Fruit fly (Drosophila melanogaster) whole organism, embryonic: ENCODE results near the gene CG43999.

Experiments
- Atf-2 ChIP-seq: fragments of 200-800 bp; sonication (Bioruptor generic); optimal IDR thresholded peaks from 2 replicates; lab custom pipeline; 2016; ENCODE audit warnings: missing biosample characterization, missing genetic modification characterization
- CG11504 ChIP-seq: fragments of 200-800 bp; sonication (Bioruptor generic); optimal IDR thresholded peaks from 3 replicates; lab custom pipeline; 2019; ENCODE audit warnings: missing biosample characterization, mild to moderate bottlenecking, missing genetic modification characterization, moderate library complexity
- CG1233 ChIP-seq: fragments of 200-800 bp; sonication (Bioruptor generic); optimal IDR thresholded peaks from 4 replicates; lab custom pipeline; 2018; ENCODE audit warnings: missing biosample characterization, mild to moderate bottlenecking, missing genetic modification characterization
- CG13624 ChIP-seq: fragments of 200-800 bp; sonication (Bioruptor generic); optimal IDR thresholded peaks from 2 replicates; lab custom pipeline; 2016; ENCODE audit warnings: missing biosample characterization, missing genetic modification characterization
- CG13775 ChIP-seq: fragments of 200-800 bp; sonication (Bioruptor generic); optimal IDR thresholded peaks from 3 replicates; lab custom pipeline; 2017; ENCODE audit warnings: missing biosample characterization, mild to moderate bottlenecking, missing genetic modification characterization
- CG14050 ChIP-seq: fragments of 200-800 bp; sonication (Bioruptor generic); IDR thresholded peaks from 3 replicates; pipeline ENCODE4 v1.3.6; 2022; ENCODE audit warnings: missing biosample characterization, missing genetic modification characterization
- CG15011 ChIP-seq: fragments of 200-800 bp; sonication (Bioruptor generic); optimal IDR thresholded peaks from 3 replicates; lab custom pipeline; 2018; ENCODE audit warnings: missing biosample characterization, mild to moderate bottlenecking, missing genetic modification characterization
- CG17385 ChIP-seq: fragments of 200-800 bp; sonication (Bioruptor generic); optimal IDR thresholded peaks from 3 replicates; lab custom pipeline; 2018; ENCODE audit warnings: missing biosample characterization, mild to moderate bottlenecking, missing genetic modification characterization
- CG18262 ChIP-seq: fragments of 200-800 bp; optimal IDR thresholded peaks from 3 replicates; lab custom pipeline; 2019; ENCODE audit warnings: missing biosample characterization, mild to moderate bottlenecking, missing genetic modification characterization, moderate library complexity
- CG18764 ChIP-seq: fragments of 200-800 bp; sonication (Bioruptor generic); optimal IDR thresholded peaks from 3 replicates; lab custom pipeline; 2016; ENCODE audit warnings: missing biosample characterization, missing genetic modification characterization
- CG32772 ChIP-seq: fragments of 200-800 bp; sonication (Bioruptor generic); IDR thresholded peaks from 2 replicates; pipeline ENCODE4 v1.3.6; 2022; ENCODE audit warnings: missing biosample characterization, missing genetic modification characterization
- CG42726 ChIP-seq: fragments of 200-800 bp; sonication (Bioruptor generic); IDR thresholded peaks from 2 replicates; pipeline ENCODE4 v1.3.6; 2022; ENCODE audit warnings: missing biosample characterization, missing genetic modification characterization; ENCODE audit not compliant: partially characterized antibody
- CG4328 ChIP-seq: fragments of 200-800 bp; sonication (Bioruptor generic); optimal IDR thresholded peaks from 3 replicates; lab custom pipeline; 2017; ENCODE audit warnings: missing biosample characterization, missing genetic modification reagents, missing genetic modification characterization
- CG4820 ChIP-seq: fragments of 200-800 bp; sonication (Bioruptor generic); optimal IDR thresholded peaks from 3 replicates; lab custom pipeline; 2016; ENCODE audit warnings: missing biosample characterization, missing genetic modification characterization
- CG5180 ChIP-seq: fragments of 200-800 bp; sonication (Bioruptor generic); optimal IDR thresholded peaks from 3 replicates; lab custom pipeline; 2017; ENCODE audit warnings: missing biosample characterization, missing genetic modification characterization, mild to moderate bottlenecking, moderate library complexity, missing genetic modification reagents
- CG8924 ChIP-seq: fragments of 200-800 bp; optimal IDR thresholded peaks from 3 replicates; lab custom pipeline; 2019; ENCODE audit warnings: missing biosample characterization, mild to moderate bottlenecking, missing genetic modification characterization, moderate library complexity
- CG8944 ChIP-seq: fragments of 200-800 bp; sonication (Bioruptor generic); optimal IDR thresholded peaks from 3 replicates; lab custom pipeline; 2016; ENCODE audit warnings: missing biosample characterization, missing genetic modification characterization
- Gug ChIP-seq: fragments of 200-800 bp; sonication (Bioruptor generic); IDR thresholded peaks from 4 replicates; pipeline ENCODE4 v1.3.6; 2022; ENCODE audit warnings: missing biosample characterization, missing genetic modification characterization
- HmgD ChIP-seq: fragments of 200-800 bp; sonication (Bioruptor generic); optimal IDR thresholded peaks from 3 replicates; lab custom pipeline; 2016; ENCODE audit warnings: missing biosample characterization, missing genetic modification characterization
- Lim3 ChIP-seq: fragments of 200-800 bp; sonication (Bioruptor generic); IDR thresholded peaks from 2 replicates; pipeline ENCODE4 v1.3.6; 2022; ENCODE audit warnings: missing biosample characterization, missing genetic modification characterization
- Mad ChIP-seq: fragments of 200-800 bp; sonication (Bioruptor generic); optimal IDR thresholded peaks from 2 replicates; lab custom pipeline; 2016; ENCODE audit warnings: missing biosample characterization, missing genetic modification characterization
- Opbp ChIP-seq: fragments of 200-800 bp; sonication (Bioruptor generic); IDR thresholded peaks from 3 replicates; pipeline ENCODE4 v1.3.6; 2022; ENCODE audit warnings: missing biosample characterization, missing genetic modification characterization; ENCODE audit not compliant: partially characterized antibody
- Ravus ChIP-seq: fragments of 200-800 bp; sonication (Bioruptor generic); IDR thresholded peaks from 2 replicates; pipeline ENCODE4 v1.3.6; 2022; ENCODE audit warnings: missing biosample characterization, missing genetic modification characterization
- Rfx ChIP-seq: fragments of 200-800 bp; sonication (Bioruptor generic); IDR thresholded peaks from 2 replicates; pipeline ENCODE4 v1.3.6; 2022; ENCODE audit warnings: missing biosample characterization, missing genetic modification characterization
- Scr ChIP-seq: fragments of 200-800 bp; sonication (Bioruptor generic); IDR thresholded peaks from 2 replicates; pipeline ENCODE4 v1.3.6; 2022; ENCODE audit warnings: missing biosample characterization, missing genetic modification characterization; ENCODE audit not compliant: partially characterized antibody
- Sox100B ChIP-seq: fragments of 200-800 bp; sonication (Bioruptor generic); optimal IDR thresholded peaks from 3 replicates; lab custom pipeline; 2018; ENCODE audit warnings: missing biosample characterization, mild to moderate bottlenecking, missing genetic modification characterization
- Usf ChIP-seq: fragments of 200-800 bp; sonication (Bioruptor generic); optimal IDR thresholded peaks from 2 replicates; lab custom pipeline; 2017; ENCODE audit warnings: missing genotype, missing biosample characterization, missing genetic modification characterization
- ac ChIP-seq: fragments of 200-800 bp; sonication (Bioruptor generic); optimal IDR thresholded peaks from 3 replicates; lab custom pipeline; 2017; ENCODE audit warnings: missing biosample characterization, mild to moderate bottlenecking, missing genetic modification characterization
- al ChIP-seq: fragments of 200-800 bp; sonication (Bioruptor generic); IDR thresholded peaks from 2 replicates; pipeline ENCODE4 v1.3.6; 2022; ENCODE audit warnings: missing biosample characterization, missing genetic modification characterization
- ap ChIP-seq: fragments of 200-800 bp; sonication (Bioruptor generic); IDR thresholded peaks from 2 replicates; pipeline ENCODE4 v1.3.6; 2022; ENCODE audit warnings: missing biosample characterization, missing genetic modification characterization
- ara ChIP-seq: fragments of 200-800 bp; sonication (Bioruptor generic); IDR thresholded peaks from 2 replicates; pipeline ENCODE4 v1.3.6; 2022; ENCODE audit warnings: missing biosample characterization, missing genetic modification characterization
- bcd ChIP-seq: fragments of 200-800 bp; sonication (Bioruptor generic); optimal IDR thresholded peaks from 2 replicates; lab custom pipeline; 2017; ENCODE audit warnings: missing biosample characterization, mild to moderate bottlenecking, missing genetic modification characterization
- bsh ChIP-seq, 2 experiments: fragments of 200-800 bp; sonication (Bioruptor generic); optimal IDR thresholded peaks; 2 replicates each; lab custom pipeline; 2017 to 2018; ENCODE audit warnings: mild to moderate bottlenecking in 2 of 2, missing biosample characterization in 2 of 2, missing genetic modification characterization in 2 of 2, moderate library complexity in 1 of 2
- cg ChIP-seq: fragments of 200-800 bp; sonication (Bioruptor generic); optimal IDR thresholded peaks from 3 replicates; lab custom pipeline; 2019; ENCODE audit warnings: missing biosample characterization, mild to moderate bottlenecking, missing genetic modification characterization, moderate library complexity
- chn ChIP-seq: fragments of 200-800 bp; sonication (Bioruptor generic); optimal IDR thresholded peaks from 2 replicates; lab custom pipeline; 2016; ENCODE audit warnings: missing biosample characterization, missing genetic modification characterization
- corto ChIP-seq: fragments of 200-800 bp; sonication (Bioruptor generic); optimal IDR thresholded peaks from 2 replicates; lab custom pipeline; 2016; ENCODE audit warnings: missing biosample characterization, mild to moderate bottlenecking, missing genetic modification characterization, moderate library complexity
- crp ChIP-seq, 2 experiments: fragments of 200-800 bp; sonication (Bioruptor generic); optimal IDR thresholded peaks; 2 replicates in 1 of 2; 3 replicates in 1 of 2; lab custom pipeline; 2017; ENCODE audit warnings: missing biosample characterization in 2 of 2, missing genetic modification characterization in 2 of 2, mild to moderate bottlenecking in 1 of 2, moderate library complexity in 1 of 2
- cwo ChIP-seq: fragments of 200-800 bp; sonication (Bioruptor generic); optimal IDR thresholded peaks from 3 replicates; lab custom pipeline; 2017; ENCODE audit warnings: missing biosample characterization, missing genetic modification characterization, mild to moderate bottlenecking, moderate library complexity, missing genetic modification reagents
- dati ChIP-seq: fragments of 200-800 bp; sonication (Bioruptor generic); IDR thresholded peaks from 2 replicates; pipeline ENCODE4 v1.3.6; 2022; ENCODE audit warnings: missing biosample characterization, missing genetic modification characterization
- dm ChIP-seq: fragments of 200-800 bp; sonication (Bioruptor generic); optimal IDR thresholded peaks from 3 replicates; lab custom pipeline; 2016; ENCODE audit warnings: missing biosample characterization, missing genetic modification characterization
- eve ChIP-seq, 2 experiments: fragments of >200 bp; optimal IDR thresholded peaks; 2 replicates each; lab custom pipeline; 2017; ENCODE audit warnings: missing biosample characterization in 2 of 2, missing genetic modification characterization in 2 of 2
- gcm2 ChIP-seq: fragments of 200-800 bp; sonication (Bioruptor generic); optimal IDR thresholded peaks from 2 replicates; lab custom pipeline; 2016; ENCODE audit warnings: missing biosample characterization, missing genetic modification characterization
- gem ChIP-seq: fragments of 200-800 bp; sonication (Bioruptor generic); optimal IDR thresholded peaks from 2 replicates; lab custom pipeline; 2019; ENCODE audit warnings: missing biosample characterization, mild to moderate bottlenecking, missing genetic modification characterization, moderate library complexity
- inv ChIP-seq: fragments of 200-800 bp; sonication (Bioruptor generic); IDR thresholded peaks from 2 replicates; pipeline ENCODE4 v1.3.6; 2022; ENCODE audit warnings: missing biosample characterization, missing genetic modification characterization; ENCODE audit not compliant: partially characterized antibody
- lbe ChIP-seq: fragments of 200-800 bp; sonication (Bioruptor generic); optimal IDR thresholded peaks from 2 replicates; lab custom pipeline; 2016; ENCODE audit warnings: missing biosample characterization, mild to moderate bottlenecking, missing genetic modification characterization
- maf-S ChIP-seq: fragments of 200-800 bp; sonication (Bioruptor generic); optimal IDR thresholded peaks from 2 replicates; lab custom pipeline; 2016; ENCODE audit warnings: missing biosample characterization, missing genetic modification characterization
- nau ChIP-seq: fragments of 200-800 bp; sonication (Bioruptor generic); optimal IDR thresholded peaks from 3 replicates; lab custom pipeline; 2017; ENCODE audit warnings: missing biosample characterization, mild to moderate bottlenecking, missing genetic modification characterization, missing genetic modification reagents
- pb ChIP-seq: fragments of 200-800 bp; sonication (Bioruptor generic); optimal IDR thresholded peaks from 3 replicates; lab custom pipeline; 2016; ENCODE audit warnings: missing biosample characterization, missing genetic modification characterization
- tll ChIP-seq, 2 experiments: fragments of 200-800 bp in 1 of 2; fragments of >200 bp in 1 of 2; sonication (Bioruptor generic) in 1 of 2; optimal IDR thresholded peaks; 2 replicates each; lab custom pipeline; 2017 to 2019; ENCODE audit warnings: missing biosample characterization in 2 of 2, missing genetic modification characterization in 2 of 2, mild to moderate bottlenecking in 1 of 2, moderate library complexity in 1 of 2
- twi ChIP-seq: fragments of 200-800 bp; optimal IDR thresholded peaks from 2 replicates; lab custom pipeline; 2019; ENCODE audit warnings: missing biosample characterization, mild to moderate bottlenecking, missing genetic modification characterization, moderate library complexity
- wek ChIP-seq: fragments of 200-800 bp; sonication (Bioruptor generic); optimal IDR thresholded peaks from 3 replicates; lab custom pipeline; 2018; ENCODE audit warnings: missing biosample characterization, mild to moderate bottlenecking, missing genetic modification characterization, moderate library complexity

The CG43999 gene

dm6 chr3R:23919366-23919765 lies 9.4 kb downstream of the CG43999 start (continued):
- no peak for TF ChIP-seq lbe
- TF ChIP-seq CG18764 = no peak
- TF ChIP-seq cg (GFP tag; lab: Kevin White, UChicago) = no peak
- TF ChIP-seq CG1233 (GFP tag; lab: Kevin White, UChicago) = peak; percentile 62
- peak; percentile 43 for TF ChIP-seq gem (tag; lab: Kevin White, UChicago)
- no peak for TF ChIP-seq maf-S
- no peak for TF ChIP-seq crp (GFP tag; optimal IDR thresholded peaks at IDR 0.05; lab: Kevin White, UChicago)
- no peak for TF ChIP-seq pb
- no peak for TF ChIP-seq Mad (GFP tag; lab: Kevin White, UChicago)
- TF ChIP-seq CG18262 (tag; lab: Kevin White, UChicago) = peak; percentile 7
- no peak for TF ChIP-seq twi (tag; lab: Kevin White, UChicago)
- peak; percentile 3 for TF ChIP-seq CG13775
- peak; percentile 80 for TF ChIP-seq wek (GFP tag; lab: Kevin White, UChicago)
- TF ChIP-seq CG4328 (GFP tag; lab: Kevin White, UChicago) = peak; percentile 30
- TF ChIP-seq CG14050 (GFP tag; lab: Robert Waterston, UW) = no peak
- peak; percentile 61 for TF ChIP-seq Sox100B (GFP tag; lab: Kevin White, UChicago)
- no peak for TF ChIP-seq Lim3 (GFP tag; lab: Robert Waterston, UW)
- TF ChIP-seq Gug (GFP tag; lab: Robert Waterston, UW) = no peak
- TF ChIP-seq Scr = no peak
- no peak for TF ChIP-seq ac (GFP tag; lab: Kevin White, UChicago)
- TF ChIP-seq eve (GFP tag; optimal IDR thresholded peaks at IDR 0.05; lab: Kevin White, UChicago) = no peak
- TF ChIP-seq al (GFP tag; lab: Robert Waterston, UW) = no peak
- peak; percentile 72 for TF ChIP-seq CG5180
- peak; percentile 28 for TF ChIP-seq bcd (GFP tag; lab: Kevin White, UChicago)
- TF ChIP-seq dm = no peak
- TF ChIP-seq dati (GFP tag; lab: Robert Waterston, UW) = no peak
- TF ChIP-seq ara (GFP tag; lab: Robert Waterston, UW) = no peak
- no peak for TF ChIP-seq bsh (GFP tag; optimal IDR thresholded peaks at IDR 0.05; lab: Kevin White, UChicago)
- TF ChIP-seq gcm2 = no peak
- TF ChIP-seq CG15011 = peak; percentile 55
- peak; percentile 40 for TF ChIP-seq cwo (GFP tag; lab: Kevin White, UChicago)
- TF ChIP-seq HmgD (GFP tag; lab: Kevin White, UChicago) = no peak
- TF ChIP-seq Usf (GFP tag; lab: Kevin White, UChicago) = no peak
- no peak for TF ChIP-seq chn
- TF ChIP-seq CG11504 (tag; lab: Kevin White, UChicago) = peak; percentile 25
- TF ChIP-seq CG13624 (GFP tag; lab: Kevin White, UChicago) = no peak
- TF ChIP-seq tll (GFP tag; optimal IDR thresholded peaks at IDR 0.05; lab: Kevin White, UChicago) = no peak
- TF ChIP-seq Atf-2 (GFP tag; lab: Kevin White, UChicago) = no peak
- TF ChIP-seq CG32772 = no peak
- TF ChIP-seq ap (GFP tag; lab: Robert Waterston, UW) = no peak
- TF ChIP-seq CG17385 (GFP tag; lab: Kevin White, UChicago) = peak; percentile 61
- no peak for TF ChIP-seq CG8944 (GFP tag; lab: Kevin White, UChicago)
- no peak for TF ChIP-seq inv
- TF ChIP-seq Ravus (GFP tag; lab: Robert Waterston, UW) = no peak
- peak; percentile 53; the same call in 1 of the 2 replicates for TF ChIP-seq Rfx
- no peak for TF ChIP-seq CG42726 (GFP tag; lab: Robert Waterston, UW)
- TF ChIP-seq CG8924 (tag; lab: Kevin White, UChicago) = peak; percentile 38
- TF ChIP-seq nau = peak; percentile 79
- TF ChIP-seq Opbp = no peak
- TF ChIP-seq corto = no peak
- no peak for TF ChIP-seq CG4820 (GFP tag; lab: Kevin White, UChicago)
